Worm (Caenorhabditis elegans): ENCODE results near the gene zig-12.
"Not testable (repeated sequence)": the region's sequence is repeated elsewhere in the genome, so short reads cannot be mapped to it uniquely, and the experiment has no call there.

DNA sequence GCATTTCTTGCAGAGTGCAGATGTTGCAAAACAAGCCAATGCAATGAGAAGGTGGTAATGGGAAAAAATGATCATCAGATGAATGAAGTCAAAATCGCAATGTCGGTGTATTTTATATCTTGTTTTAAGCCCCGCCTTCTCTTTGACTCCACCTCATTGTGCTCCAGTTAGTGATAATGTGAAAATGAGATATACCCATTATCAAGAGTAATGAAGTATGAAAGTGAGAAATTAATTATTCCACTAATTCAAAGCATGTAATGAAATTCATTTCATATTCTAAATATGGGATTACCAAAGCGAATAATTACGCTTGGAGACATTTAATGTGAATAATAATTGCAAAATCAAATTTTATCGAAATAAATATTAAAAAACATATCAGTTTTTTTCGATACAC is 31.9 kb upstream of the zig-12 start, which contains the start of gene M02D8.6:
- TF ChIP-seq W03F9.2, him-1 (tag; optimal IDR thresholded peaks at IDR 0.05): not testable (repeated sequence)

Measured in whole organism, L4/young adult.